Fruit fly (Drosophila melanogaster) whole organism, pupa: Measurements from ENCODE around the gene nullo.

Experiments
- CG10348 ChIP-seq: fragments of 200-800 bp; sonication (Bioruptor generic); IDR thresholded peaks from 2 replicates; pipeline ENCODE4 v1.3.6; 2022; ENCODE audit warnings: missing biosample characterization, missing genetic modification characterization
- CG12605 ChIP-seq: fragments of 200-800 bp; sonication (Bioruptor generic); IDR thresholded peaks from 2 replicates; pipeline ENCODE4 v1.3.6; 2022; ENCODE audit warnings: missing biosample characterization, missing genetic modification characterization
- CG13204 ChIP-seq: fragments of 200-800 bp; sonication (Bioruptor generic); optimal IDR thresholded peaks from 2 replicates; lab custom pipeline; 2018; ENCODE audit warnings: missing biosample characterization, mild to moderate bottlenecking, missing genetic modification characterization, moderate library complexity
- CG14655 ChIP-seq: fragments of 200-800 bp; sonication (Bioruptor generic); optimal IDR thresholded peaks from 3 replicates; lab custom pipeline; 2017; ENCODE audit warnings: mild to moderate bottlenecking, missing biosample characterization, missing genetic modification reagents, missing genetic modification characterization
- CG15710 ChIP-seq: fragments of 200-800 bp; sonication (Bioruptor generic); optimal IDR thresholded peaks from 2 replicates; lab custom pipeline; 2018; ENCODE audit warnings: missing biosample characterization, mild to moderate bottlenecking, missing genetic modification characterization, moderate library complexity
- CG17806 ChIP-seq: fragments of 200-800 bp; sonication (Bioruptor generic); optimal IDR thresholded peaks from 2 replicates; lab custom pipeline; 2018; ENCODE audit warnings: missing biosample characterization, mild to moderate bottlenecking, missing genetic modification characterization, moderate library complexity
- CG32121 ChIP-seq: fragments of 200-800 bp; sonication (Bioruptor generic); IDR thresholded peaks from 2 replicates; pipeline ENCODE4 v1.3.6; 2022; ENCODE audit warnings: missing biosample characterization, missing genetic modification characterization
- CG34367 ChIP-seq: fragments of 200-800 bp; sonication (Bioruptor generic); optimal IDR thresholded peaks from 2 replicates; lab custom pipeline; 2018; ENCODE audit warnings: missing biosample characterization, mild to moderate bottlenecking, missing genetic modification characterization
- CG4496 ChIP-seq: fragments of 200-800 bp; sonication (Bioruptor generic); IDR thresholded peaks from 3 replicates; pipeline ENCODE4 v1.3.6; 2022; ENCODE audit warnings: missing biosample characterization, missing genetic modification characterization
- CG8159 ChIP-seq: fragments of 200-800 bp; sonication (Bioruptor generic); optimal IDR thresholded peaks from 3 replicates; lab custom pipeline; 2018; ENCODE audit warnings: missing biosample characterization, mild to moderate bottlenecking, missing genetic modification characterization, moderate library complexity
- CG8301 ChIP-seq: fragments of 200-800 bp; sonication (Bioruptor generic); optimal IDR thresholded peaks from 2 replicates; lab custom pipeline; 2018; ENCODE audit warnings: missing biosample characterization, mild to moderate bottlenecking, missing genetic modification characterization
- CG9948 ChIP-seq: fragments of 200-800 bp; sonication (Bioruptor generic); optimal IDR thresholded peaks from 2 replicates; lab custom pipeline; 2018; ENCODE audit warnings: missing biosample characterization, mild to moderate bottlenecking, missing genetic modification characterization, moderate library complexity
- D1 ChIP-seq: fragments of 200-800 bp; sonication (Bioruptor generic); optimal IDR thresholded peaks from 2 replicates; lab custom pipeline; 2018; ENCODE audit warnings: missing biosample characterization, mild to moderate bottlenecking, missing genetic modification characterization, moderate library complexity
- EcR ChIP-seq: fragments of 200-800 bp; sonication (Bioruptor generic); optimal IDR thresholded peaks from 3 replicates; lab custom pipeline; 2019; ENCODE audit warnings: missing biosample characterization, missing genetic modification characterization, mild to moderate bottlenecking, moderate library complexity, missing genetic modification reagents
- Ets98B ChIP-seq: fragments of 200-800 bp; sonication (Bioruptor generic); IDR thresholded peaks from 2 replicates; pipeline ENCODE4 v1.3.6; 2022; ENCODE audit warnings: missing biosample characterization, missing genetic modification characterization
- Pif1A ChIP-seq: fragments of 200-800 bp; sonication (Bioruptor generic); optimal IDR thresholded peaks from 3 replicates; lab custom pipeline; 2016; ENCODE audit warnings: missing biosample characterization, missing genetic modification characterization
- Pif1B ChIP-seq: fragments of 200-800 bp; sonication (Bioruptor generic); optimal IDR thresholded peaks from 3 replicates; lab custom pipeline; 2016; ENCODE audit warnings: missing biosample characterization, missing genetic modification characterization
- Snoo ChIP-seq: fragments of 200-800 bp; sonication (Bioruptor generic); optimal IDR thresholded peaks from 3 replicates; lab custom pipeline; 2017; ENCODE audit warnings: missing biosample characterization, mild to moderate bottlenecking, missing genetic modification characterization, inconsistent platforms
- fd96Ca ChIP-seq: fragments of 200-800 bp; sonication (Bioruptor generic); IDR thresholded peaks from 3 replicates; pipeline ENCODE4 v1.3.6; 2022; ENCODE audit warnings: missing biosample characterization, missing genetic modification characterization
- gl ChIP-seq: fragments of 200-800 bp; sonication (Bioruptor generic); optimal IDR thresholded peaks from 2 replicates; lab custom pipeline; 2018; ENCODE audit warnings: missing biosample characterization, mild to moderate bottlenecking, missing genetic modification characterization
- rn ChIP-seq: fragments of 200-800 bp; sonication (Bioruptor generic); IDR thresholded peaks from 2 replicates; pipeline ENCODE4 v1.3.6; 2022; ENCODE audit warnings: missing biosample characterization, missing genetic modification characterization

nullo gene

DNA sequence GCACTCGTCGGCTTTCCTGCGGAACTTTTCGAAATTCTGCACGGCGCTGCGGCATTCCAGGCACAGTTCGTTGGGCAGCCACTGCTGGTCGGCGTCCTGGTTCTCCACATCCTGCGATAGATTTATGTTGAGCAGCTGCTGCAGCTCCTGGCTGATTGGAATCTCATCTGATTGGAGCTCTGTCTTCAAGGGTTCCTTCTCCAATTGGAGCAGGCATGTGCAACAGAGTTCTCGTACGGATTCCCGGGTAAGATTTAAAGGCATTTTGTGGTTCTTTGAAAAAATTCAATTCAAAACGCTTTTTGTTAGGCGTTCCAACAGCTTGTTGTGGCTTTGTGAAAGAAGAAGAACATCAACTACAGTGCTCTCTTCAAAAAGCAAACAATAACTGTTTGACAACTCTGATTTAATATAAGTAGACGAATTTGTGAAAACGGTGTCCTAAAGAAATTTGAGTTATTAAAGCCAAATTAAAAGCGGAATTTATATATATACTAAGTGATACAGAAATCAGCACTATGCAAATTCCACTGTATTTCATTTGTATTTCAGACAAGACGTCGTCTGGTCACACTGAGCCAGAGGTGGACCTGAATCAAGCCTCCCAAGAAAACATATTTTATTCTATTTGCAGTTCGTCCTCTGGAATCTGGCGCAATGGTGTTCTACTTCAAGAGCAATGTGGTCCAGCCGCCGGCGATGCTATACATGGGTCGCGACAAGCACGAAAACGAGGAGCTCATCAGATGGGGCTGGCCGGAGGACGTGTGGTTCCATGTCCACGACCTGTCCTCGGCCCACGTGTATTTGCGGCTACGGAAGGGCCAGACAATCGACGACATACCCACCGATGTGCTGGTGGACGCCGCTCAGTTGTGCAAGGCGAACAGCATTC is 35.7 kb upstream of the nullo start, which contains the start of the genes CG3032 and CG4593:
TSS of gene CG3032 (minus strand) at position 562 of the 895 bp plus-strand sequence.
TSS of gene CG4593 (plus strand) at position 568 of the 895 bp plus-strand sequence.
- TF ChIP-seq CG32121 (GFP tag; lab: Robert Waterston, UW) (peak; percentile 96), fd96Ca (peak; percentile 91), EcR (no peak), CG9948 (tag; lab: Kevin White, UChicago) (peak; percentile 82), CG8301 (tag; lab: Kevin White, UChicago) (peak; percentile 91), Ets98B (peak; percentile 98), D1 (tag; lab: Kevin White, UChicago) (no peak), rn (peak; percentile 93), CG10348 (peak; percentile 92), CG17806 (tag; lab: Kevin White, UChicago) (peak; percentile 87), Pif1A (GFP tag; lab: Kevin White, UChicago) (peak; percentile 85), CG4496 (GFP tag; lab: Robert Waterston, UW) (peak; percentile 98), Pif1B (GFP tag; lab: Kevin White, UChicago) (peak; percentile 75), CG15710 (tag; lab: Kevin White, UChicago) (peak; percentile 84), CG14655 (peak; percentile 90), CG12605 (GFP tag; lab: Robert Waterston, UW) (peak; percentile 97), CG8159 (tag; lab: Kevin White, UChicago) (peak; percentile 97), CG34367 (peak; percentile 87), Snoo (tag; lab: Kevin White, UChicago) (peak; percentile 79), gl (tag; lab: Kevin White, UChicago) (peak; percentile 31), CG13204 (GFP tag; lab: Kevin White, UChicago) (peak; percentile 15)

DNA sequence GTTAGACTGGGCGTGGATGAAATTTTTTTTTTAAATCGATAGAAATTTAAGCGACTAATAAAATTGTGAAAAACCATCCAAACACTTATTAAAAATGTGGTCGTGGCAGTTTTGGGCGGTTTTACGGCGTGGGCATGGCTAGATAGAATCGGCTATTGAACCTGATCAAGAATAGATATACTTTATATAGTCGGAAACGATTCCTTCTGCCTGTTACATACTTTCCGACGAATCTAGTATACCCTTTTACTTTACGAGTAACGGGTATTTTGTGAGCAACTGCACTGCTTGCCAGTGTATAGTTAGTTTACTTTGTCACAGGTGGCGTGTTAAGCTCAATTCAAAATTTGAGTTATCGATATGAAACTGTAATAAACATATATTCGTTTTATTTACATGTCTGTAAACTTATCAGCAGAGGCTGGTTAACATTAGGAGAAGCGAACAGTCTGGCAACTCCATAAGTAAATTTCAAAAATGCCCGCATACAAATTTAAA is 34.3 kb upstream of the nullo start:
- no peak for TF ChIP-seq CG10348
- no peak for TF ChIP-seq gl (tag; lab: Kevin White, UChicago)
- TF ChIP-seq CG17806 (tag; lab: Kevin White, UChicago), result peak; percentile 21
- peak; percentile 65 for TF ChIP-seq Snoo (tag; lab: Kevin White, UChicago)
- no peak for TF ChIP-seq CG13204 (GFP tag; lab: Kevin White, UChicago)
- TF ChIP-seq rn, result no peak
- TF ChIP-seq D1 (tag; lab: Kevin White, UChicago), result no peak
- TF ChIP-seq CG4496 (GFP tag; lab: Robert Waterston, UW), result peak; percentile 68; the same call in 2 of the 3 replicates
- TF ChIP-seq Pif1A (GFP tag; lab: Kevin White, UChicago), result peak; percentile 61
- peak; percentile 29; the same call in 1 of the 3 replicates for TF ChIP-seq fd96Ca
- TF ChIP-seq EcR, result no peak
- no peak for TF ChIP-seq CG14655
- peak; percentile 25 for TF ChIP-seq CG8159 (tag; lab: Kevin White, UChicago)
- peak; percentile 33; the same call in 1 of the 2 replicates for TF ChIP-seq CG12605 (GFP tag; lab: Robert Waterston, UW)
- TF ChIP-seq CG9948 (tag; lab: Kevin White, UChicago), result peak; percentile 12
- peak; percentile 40; the same call in 1 of the 2 replicates for TF ChIP-seq CG32121 (GFP tag; lab: Robert Waterston, UW)
- TF ChIP-seq CG8301 (tag; lab: Kevin White, UChicago), result no peak
- TF ChIP-seq Ets98B, result peak; percentile 57
- peak; percentile 9 for TF ChIP-seq CG15710 (tag; lab: Kevin White, UChicago)
- TF ChIP-seq Pif1B (GFP tag; lab: Kevin White, UChicago), result peak; percentile 35
- no peak for TF ChIP-seq CG34367

DNA sequence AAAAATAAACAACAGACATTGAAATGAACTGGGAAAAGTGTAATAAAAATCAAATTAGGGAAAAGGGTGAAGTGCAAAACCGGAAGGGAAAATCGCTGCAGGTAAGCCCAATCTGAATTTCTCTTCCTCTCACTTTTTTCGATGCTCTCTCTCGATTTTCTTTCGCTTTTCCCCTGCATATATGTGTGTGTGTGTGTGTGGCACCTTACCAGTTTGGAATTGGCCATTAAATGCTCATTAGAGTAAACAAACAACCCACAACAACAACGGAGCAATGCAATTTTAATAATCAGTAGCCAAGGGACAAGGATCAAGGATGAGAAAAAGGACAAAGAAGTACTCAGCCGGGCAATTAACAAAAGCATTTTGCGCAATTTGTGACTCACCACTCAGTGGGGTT is 14.4 kb upstream of the nullo start:
- no peak for TF ChIP-seq rn
- TF ChIP-seq D1 (tag; lab: Kevin White, UChicago), result no peak
- no peak for TF ChIP-seq CG15710 (tag; lab: Kevin White, UChicago)
- no peak for TF ChIP-seq fd96Ca
- TF ChIP-seq CG10348, result no peak
- no peak for TF ChIP-seq CG32121 (GFP tag; lab: Robert Waterston, UW)
- no peak for TF ChIP-seq CG14655
- TF ChIP-seq Snoo (tag; lab: Kevin White, UChicago), result no peak
- TF ChIP-seq Pif1B (GFP tag; lab: Kevin White, UChicago), result no peak

DNA sequence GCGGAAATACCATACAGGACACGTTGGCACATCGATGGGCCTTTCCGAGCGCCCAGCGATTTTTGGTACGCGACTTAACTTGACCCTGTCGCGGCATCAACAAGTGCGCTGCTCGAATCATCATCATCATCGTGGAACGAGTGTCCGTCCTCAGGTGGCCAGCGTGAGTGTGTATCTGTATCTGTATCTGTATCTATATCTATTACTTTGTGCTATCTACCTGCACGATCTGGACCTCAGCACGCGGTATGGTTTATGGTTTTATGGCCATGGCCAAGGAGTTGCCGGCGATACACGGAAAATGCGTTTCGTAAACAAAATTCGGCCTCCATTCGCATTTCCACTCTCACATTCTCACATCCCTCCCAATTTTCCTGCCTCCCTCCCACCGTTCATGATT is 12.2 kb upstream of the nullo start:
- no peak for TF ChIP-seq CG10348
- TF ChIP-seq CG34367, result no peak
- no peak for TF ChIP-seq Pif1A (GFP tag; lab: Kevin White, UChicago)
- no peak for TF ChIP-seq CG17806 (tag; lab: Kevin White, UChicago)
- TF ChIP-seq CG8159 (tag; lab: Kevin White, UChicago), result no peak
- no peak for TF ChIP-seq CG32121 (GFP tag; lab: Robert Waterston, UW)
- TF ChIP-seq CG15710 (tag; lab: Kevin White, UChicago), result no peak
- no peak for TF ChIP-seq CG14655

DNA sequence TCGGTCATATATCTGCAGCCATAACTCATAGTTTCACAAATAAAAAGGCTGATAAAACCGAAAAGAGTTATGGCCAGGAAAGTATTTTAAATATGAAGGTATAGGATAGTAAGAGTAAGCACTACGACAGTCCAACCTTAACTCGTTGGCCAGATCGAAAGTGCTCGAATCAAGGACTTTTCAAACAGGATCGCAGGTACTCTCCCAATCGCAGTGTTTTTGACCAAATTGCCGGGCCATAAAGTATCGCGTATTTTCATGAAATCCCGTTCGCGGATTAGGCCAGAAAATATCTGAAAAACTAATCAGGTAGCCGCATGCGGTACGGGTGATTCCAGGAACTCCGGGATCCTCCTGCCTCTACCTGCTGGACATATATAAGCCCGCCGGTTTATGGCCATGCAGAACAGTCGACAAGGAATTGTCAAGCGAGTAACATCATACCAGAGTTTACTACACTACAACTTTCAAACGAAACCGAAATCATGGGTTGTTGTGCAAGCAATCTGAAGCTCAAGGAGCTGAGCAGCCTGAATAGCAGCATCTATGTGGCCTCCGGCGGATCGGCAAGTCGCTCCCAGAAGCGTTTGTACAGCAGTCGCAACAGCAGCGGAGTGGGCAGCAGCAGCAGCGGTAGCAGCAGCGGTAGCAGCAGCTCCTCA is 8.9 kb upstream of the nullo start, which contains the start of gene CG14427:
TSS of gene CG14427 (plus strand) at position 399 of the 662 bp plus-strand sequence.
- TF ChIP-seq CG12605 (GFP tag; lab: Robert Waterston, UW) (no peak), CG32121 (GFP tag; lab: Robert Waterston, UW) (no peak), Ets98B (no peak), D1 (tag; lab: Kevin White, UChicago) (no peak), Pif1A (GFP tag; lab: Kevin White, UChicago) (no peak), gl (tag; lab: Kevin White, UChicago) (no peak), CG8301 (tag; lab: Kevin White, UChicago) (no peak), CG14655 (no peak), CG13204 (GFP tag; lab: Kevin White, UChicago) (no peak), CG34367 (no peak), Pif1B (GFP tag; lab: Kevin White, UChicago) (no peak), CG8159 (tag; lab: Kevin White, UChicago) (no peak), fd96Ca (no peak), rn (no peak), CG9948 (tag; lab: Kevin White, UChicago) (no peak), CG4496 (GFP tag; lab: Robert Waterston, UW) (no peak), CG15710 (tag; lab: Kevin White, UChicago) (no peak), CG17806 (tag; lab: Kevin White, UChicago) (no peak)
